Fruit fly (Drosophila melanogaster) whole organism, embryonic: Measurements from ENCODE around the gene CG9886.

Experiments used
- CG10431 ChIP-seq: fragments of 200-800 bp; sonication (Bioruptor generic); optimal IDR thresholded peaks from 3 replicates; lab custom pipeline; 2018; ENCODE audit warnings: missing biosample characterization, mild to moderate bottlenecking, missing genetic modification characterization
- CG10462 ChIP-seq: fragments of 200-800 bp; sonication (Bioruptor generic); optimal IDR thresholded peaks from 2 replicates; lab custom pipeline; 2016; ENCODE audit warnings: missing biosample characterization, missing genetic modification characterization
- CG12299 ChIP-seq: fragments of 200-800 bp; sonication (Bioruptor generic); optimal IDR thresholded peaks from 2 replicates; lab custom pipeline; 2018; ENCODE audit warnings: missing biosample characterization, mild to moderate bottlenecking, missing genetic modification characterization
- CG13894 ChIP-seq: fragments of 200-800 bp; sonication (Bioruptor generic); optimal IDR thresholded peaks from 3 replicates; lab custom pipeline; 2018; ENCODE audit warnings: missing biosample characterization, mild to moderate bottlenecking, missing genetic modification characterization, moderate library complexity
- CG17186 ChIP-seq: fragments of 200-800 bp; sonication (Bioruptor generic); optimal IDR thresholded peaks from 3 replicates; lab custom pipeline; 2017; ENCODE audit warnings: missing biosample characterization, missing genetic modification reagents, missing genetic modification characterization
- CG17361 ChIP-seq: fragments of 200-800 bp; sonication (Bioruptor generic); IDR thresholded peaks from 3 replicates; pipeline ENCODE4 v1.3.6; 2022; ENCODE audit warnings: missing biosample characterization, missing genetic modification characterization
- CG18262 ChIP-seq: fragments of 200-800 bp; optimal IDR thresholded peaks from 3 replicates; lab custom pipeline; 2019; ENCODE audit warnings: missing biosample characterization, mild to moderate bottlenecking, missing genetic modification characterization, moderate library complexity
- CG2712 ChIP-seq: fragments of 200-800 bp; optimal IDR thresholded peaks from 3 replicates; lab custom pipeline; 2019; ENCODE audit warnings: missing biosample characterization, mild to moderate bottlenecking, missing genetic modification characterization, moderate library complexity
- CG2889 ChIP-seq: fragments of 200-800 bp; sonication (Bioruptor generic); IDR thresholded peaks from 3 replicates; pipeline ENCODE4 v1.3.6; 2022; ENCODE audit warnings: missing biosample characterization, missing genetic modification characterization
- CG30020 ChIP-seq: fragments of 200-800 bp; optimal IDR thresholded peaks from 2 replicates; lab custom pipeline; 2019; ENCODE audit warnings: missing biosample characterization, mild to moderate bottlenecking, missing genetic modification characterization, moderate library complexity
- CG31441 ChIP-seq: fragments of 200-800 bp; sonication (Bioruptor generic); IDR thresholded peaks from 2 replicates; pipeline ENCODE4 v1.3.6; 2022; ENCODE audit warnings: missing biosample characterization, missing genetic modification characterization
- CG32772 ChIP-seq: fragments of 200-800 bp; sonication (Bioruptor generic); IDR thresholded peaks from 2 replicates; pipeline ENCODE4 v1.3.6; 2022; ENCODE audit warnings: missing biosample characterization, missing genetic modification characterization
- CG4328 ChIP-seq: fragments of 200-800 bp; sonication (Bioruptor generic); optimal IDR thresholded peaks from 3 replicates; lab custom pipeline; 2017; ENCODE audit warnings: missing biosample characterization, missing genetic modification reagents, missing genetic modification characterization
- CG6254 ChIP-seq: fragments of 200-800 bp; sonication (Bioruptor generic); optimal IDR thresholded peaks from 3 replicates; lab custom pipeline; 2017; ENCODE audit warnings: mild to moderate bottlenecking, missing biosample characterization, missing genetic modification reagents, missing genetic modification characterization
- CG6854 ChIP-seq: fragments of 200-800 bp; sonication (Bioruptor generic); optimal IDR thresholded peaks from 3 replicates; lab custom pipeline; 2017; ENCODE audit warnings: missing biosample characterization, mild to moderate bottlenecking, missing genetic modification characterization
- CG9609 ChIP-seq: fragments of 200-800 bp; sonication (Bioruptor generic); optimal IDR thresholded peaks from 3 replicates; lab custom pipeline; 2016; ENCODE audit warnings: missing biosample characterization, missing genetic modification characterization
- Dfd ChIP-seq, 2 experiments: fragments of >200 bp; optimal IDR thresholded peaks; 2 replicates each; lab custom pipeline; 2017; ENCODE audit warnings: missing biosample characterization in 2 of 2, missing genetic modification characterization in 2 of 2
- Fer3 ChIP-seq: fragments of 200-800 bp; sonication (Bioruptor generic); optimal IDR thresholded peaks from 2 replicates; lab custom pipeline; 2018; ENCODE audit warnings: missing biosample characterization, mild to moderate bottlenecking, missing genetic modification characterization, moderate library complexity
- H15 ChIP-seq: fragments of 200-800 bp; sonication (Bioruptor generic); IDR thresholded peaks from 3 replicates; pipeline ENCODE4 v1.3.6; 2022; ENCODE audit warnings: missing biosample characterization, missing genetic modification characterization
- HLH54F ChIP-seq: fragments of 200-800 bp; sonication (Bioruptor generic); optimal IDR thresholded peaks from 3 replicates; lab custom pipeline; 2016; ENCODE audit warnings: missing biosample characterization, missing genetic modification characterization
- Jarid2 ChIP-seq: fragments of 200-800 bp; sonication (Bioruptor generic); optimal IDR thresholded peaks from 3 replicates; lab custom pipeline; 2017; ENCODE audit warnings: mild to moderate bottlenecking, missing biosample characterization, missing genetic modification reagents, missing genetic modification characterization
- MBD-R2 ChIP-seq: fragments of 200-800 bp; sonication (Bioruptor generic); IDR thresholded peaks from 2 replicates; pipeline ENCODE4 v1.3.6; 2022; ENCODE audit warnings: missing biosample characterization, missing genetic modification characterization
- Meics ChIP-seq: fragments of 200-800 bp; sonication (Bioruptor generic); optimal IDR thresholded peaks from 2 replicates; lab custom pipeline; 2017; ENCODE audit warnings: missing biosample characterization, mild to moderate bottlenecking, missing genetic modification characterization
- Pdp1 ChIP-seq, 2 experiments: fragments of 200-800 bp; sonication (Bioruptor generic); optimal IDR thresholded peaks; 3 replicates each; lab custom pipeline; 2016; ENCODE audit warnings: missing biosample characterization in 2 of 2, missing genetic modification characterization in 2 of 2, mild to moderate bottlenecking in 1 of 2, moderate library complexity in 1 of 2
- Side ChIP-seq: fragments of 200-800 bp; sonication (Bioruptor generic); optimal IDR thresholded peaks from 2 replicates; lab custom pipeline; 2016; ENCODE audit warnings: missing biosample characterization, missing genetic modification characterization
- Sry-β ChIP-seq: fragments of 200-800 bp; sonication (Bioruptor generic); optimal IDR thresholded peaks from 2 replicates; lab custom pipeline; 2018; ENCODE audit warnings: missing biosample characterization, mild to moderate bottlenecking, missing genetic modification characterization, moderate library complexity
- Stat92E ChIP-seq, 3 experiments: fragments of >200 bp in 2 of 3; fragments of 200-800 bp in 1 of 3; sonication (Bioruptor generic) in 1 of 3; optimal IDR thresholded peaks; 2 replicates each; lab custom pipeline; 2017 to 2019; ENCODE audit warnings: missing biosample characterization in 3 of 3, missing genetic modification characterization in 3 of 3, mild to moderate bottlenecking in 1 of 3, moderate library complexity in 1 of 3
- ab ChIP-seq: fragments of 200-800 bp; sonication (Bioruptor generic); optimal IDR thresholded peaks from 2 replicates; lab custom pipeline; 2016; ENCODE audit warnings: missing biosample characterization, missing genetic modification characterization
- ara ChIP-seq: fragments of 200-800 bp; sonication (Bioruptor generic); IDR thresholded peaks from 2 replicates; pipeline ENCODE4 v1.3.6; 2022; ENCODE audit warnings: missing biosample characterization, missing genetic modification characterization
- br ChIP-seq: fragments of >200 bp; optimal IDR thresholded peaks from 2 replicates; lab custom pipeline; 2017
- btn ChIP-seq: fragments of 200-800 bp; sonication (Bioruptor generic); optimal IDR thresholded peaks from 2 replicates; lab custom pipeline; 2016; ENCODE audit warnings: missing biosample characterization, missing genetic modification characterization
- croc ChIP-seq: fragments of 200-800 bp; sonication (Bioruptor generic); conservative IDR thresholded peaks from 3 replicates; pipeline ENCODE4 v1.3.6; 2022; ENCODE audit warnings: missing biosample characterization, missing genetic modification characterization
- dmrt99B ChIP-seq: fragments of 200-800 bp; sonication (Bioruptor generic); optimal IDR thresholded peaks from 2 replicates; lab custom pipeline; 2018; ENCODE audit warnings: missing biosample characterization, mild to moderate bottlenecking, missing genetic modification characterization, moderate library complexity
- ems ChIP-seq: fragments of 200-800 bp; sonication (Bioruptor generic); optimal IDR thresholded peaks from 3 replicates; lab custom pipeline; 2016; ENCODE audit warnings: missing biosample characterization, missing genetic modification characterization
- en ChIP-seq: fragments of 200-800 bp; sonication (Bioruptor generic); optimal IDR thresholded peaks from 2 replicates; lab custom pipeline; 2016; ENCODE audit warnings: missing biosample characterization, missing genetic modification characterization
- gcm2 ChIP-seq: fragments of 200-800 bp; sonication (Bioruptor generic); optimal IDR thresholded peaks from 2 replicates; lab custom pipeline; 2016; ENCODE audit warnings: missing biosample characterization, missing genetic modification characterization
- gem ChIP-seq: fragments of 200-800 bp; sonication (Bioruptor generic); optimal IDR thresholded peaks from 2 replicates; lab custom pipeline; 2019; ENCODE audit warnings: missing biosample characterization, mild to moderate bottlenecking, missing genetic modification characterization, moderate library complexity
- hbn ChIP-seq: fragments of 200-800 bp; sonication (Bioruptor generic); IDR thresholded peaks from 2 replicates; pipeline ENCODE4 v1.3.6; 2022; ENCODE audit warnings: missing biosample characterization, missing genetic modification characterization; ENCODE audit not compliant: partially characterized antibody
- hth ChIP-seq: fragments of >200 bp; optimal IDR thresholded peaks from 2 replicates; lab custom pipeline; 2017; ENCODE audit warnings: inconsistent platforms
- kay ChIP-seq: fragments of 200-800 bp; sonication (Bioruptor generic); optimal IDR thresholded peaks from 2 replicates; lab custom pipeline; 2016; ENCODE audit warnings: missing biosample characterization, missing genetic modification characterization
- lab ChIP-seq: fragments of 200-800 bp; sonication (Bioruptor generic); optimal IDR thresholded peaks from 3 replicates; lab custom pipeline; 2017; ENCODE audit warnings: missing biosample characterization, missing genetic modification characterization, mild to moderate bottlenecking, moderate library complexity, missing genetic modification reagents
- pan ChIP-seq, 4 experiments: fragments of >200 bp in 3 of 4; fragments of 200-800 bp in 1 of 4; sonication (Bioruptor generic) in 1 of 4; optimal IDR thresholded peaks in 3 of 4; IDR thresholded peaks in 1 of 4; 2 replicates each; pipeline versions ENCODE4 v1.3.6 to Lab custom; 2017 to 2022; ENCODE audit warnings: missing biosample characterization in 2 of 4, missing genetic modification characterization in 2 of 4, mixed read lengths in 1 of 4
- pb ChIP-seq: fragments of 200-800 bp; sonication (Bioruptor generic); optimal IDR thresholded peaks from 3 replicates; lab custom pipeline; 2016; ENCODE audit warnings: missing biosample characterization, missing genetic modification characterization
- repo ChIP-seq: fragments of 200-800 bp; sonication (Bioruptor generic); optimal IDR thresholded peaks from 2 replicates; lab custom pipeline; 2016; ENCODE audit warnings: missing biosample characterization, missing genetic modification characterization
- rib ChIP-seq: fragments of 200-800 bp; sonication (Bioruptor generic); IDR thresholded peaks from 2 replicates; pipeline ENCODE4 v1.3.6; 2022; ENCODE audit warnings: missing biosample characterization, missing genetic modification characterization
- shn ChIP-seq: fragments of 200-800 bp; sonication (Bioruptor generic); optimal IDR thresholded peaks from 3 replicates; lab custom pipeline; 2016; ENCODE audit warnings: missing biosample characterization, missing genetic modification characterization
- sob ChIP-seq: fragments of 200-800 bp; sonication (Bioruptor generic); IDR thresholded peaks from 2 replicates; pipeline ENCODE4 v1.3.6; 2022; ENCODE audit warnings: missing biosample characterization, missing genetic modification characterization
- stwl ChIP-seq: fragments of 200-800 bp; sonication (Bioruptor generic); optimal IDR thresholded peaks from 3 replicates; lab custom pipeline; 2018; ENCODE audit warnings: missing biosample characterization, mild to moderate bottlenecking, missing genetic modification characterization, moderate library complexity
- sug ChIP-seq: fragments of 200-800 bp; optimal IDR thresholded peaks from 2 replicates; lab custom pipeline; 2019; ENCODE audit warnings: missing biosample characterization, mild to moderate bottlenecking, missing genetic modification characterization, moderate library complexity
- wor ChIP-seq: fragments of 200-800 bp; sonication (Bioruptor generic); IDR thresholded peaks from 2 replicates; pipeline ENCODE4 v1.3.6; 2022; ENCODE audit warnings: missing biosample characterization, missing genetic modification characterization
- zfh1 ChIP-seq: fragments of 200-800 bp; sonication (Bioruptor generic); IDR thresholded peaks from 3 replicates; pipeline ENCODE4 v1.3.6; 2022; ENCODE audit warnings: missing biosample characterization, missing genetic modification characterization

The CG9886 gene

dm6 chr2L:2380805-2381204 is 39.8 kb upstream of the CG9886 start, which contains the start of gene Eogt (continued):
- TF ChIP-seq hth (lab: Kevin White, UChicago) (no peak), kay (GFP tag; lab: Kevin White, UChicago) (peak; percentile 84), pan (optimal IDR thresholded peaks at IDR 0.05; lab: Kevin White, UChicago) (no peak), pan (GFP tag; optimal IDR thresholded peaks at IDR 0.05 in 1 of 2, IDR thresholded peaks at IDR 0.05 in 1 of 2) (peak in 1 of 2 experiments; percentile 98), CG31441 (GFP tag; lab: Robert Waterston, UW) (peak; percentile 86), CG10431 (GFP tag; lab: Kevin White, UChicago) (peak; percentile 67), CG6254 (peak; percentile 78), Side (peak; percentile 58), lab (peak; percentile 90), H15 (GFP tag; lab: Robert Waterston, UW) (peak; percentile 95), ab (GFP tag; lab: Kevin White, UChicago) (peak; percentile 53), zfh1 (GFP tag; lab: Robert Waterston, UW) (peak; percentile 98), wor (GFP tag; lab: Robert Waterston, UW) (peak; percentile 96), CG9609 (GFP tag; lab: Kevin White, UChicago) (peak; percentile 64), sob (GFP tag; lab: Robert Waterston, UW) (peak; percentile 96), en (GFP tag; lab: Kevin White, UChicago) (peak; percentile 25), croc (peak; percentile 97), CG12299 (tag; lab: Kevin White, UChicago) (peak; percentile 88), gcm2 (GFP tag; lab: Kevin White, UChicago) (peak; percentile 79), CG17361 (peak; percentile 90), rib (peak; percentile 95), CG32772 (GFP tag; lab: Robert Waterston, UW) (peak; percentile 97), gem (tag; lab: Kevin White, UChicago) (peak; percentile 98), btn (GFP tag; lab: Kevin White, UChicago) (no peak), repo (peak; percentile 20), stwl (tag; lab: Kevin White, UChicago) (peak; percentile 72), CG10462 (GFP tag; lab: Kevin White, UChicago) (peak; percentile 90), CG4328 (GFP tag; lab: Kevin White, UChicago) (peak; percentile 60), Dfd (GFP tag; optimal IDR thresholded peaks at IDR 0.05; lab: Kevin White, UChicago) (peak in 1 of 2 experiments; percentile 63), ems (GFP tag; lab: Kevin White, UChicago) (peak; percentile 80), ara (GFP tag; lab: Robert Waterston, UW) (peak; percentile 98), Stat92E (GFP tag; optimal IDR thresholded peaks at IDR 0.05; lab: Kevin White, UChicago) (peak in 1 of 3 experiments; percentile 79), hbn (GFP tag; lab: Robert Waterston, UW) (no peak), sug (peak; percentile 85), shn (GFP tag; lab: Kevin White, UChicago) (peak; percentile 57), HLH54F (GFP tag; lab: Kevin White, UChicago) (peak; percentile 67), CG2889 (GFP tag; lab: Robert Waterston, UW) (peak; percentile 94), Fer3 (tag; lab: Kevin White, UChicago) (peak; percentile 89), CG2712 (tag; lab: Kevin White, UChicago) (peak; percentile 95), CG6854 (GFP tag; lab: Kevin White, UChicago) (peak; percentile 51), CG18262 (peak; percentile 93), dmrt99B (tag; lab: Kevin White, UChicago) (peak; percentile 90), MBD-R2 (GFP tag; lab: Robert Waterston, UW) (peak; percentile 95), Sry-β (GFP tag; lab: Kevin White, UChicago) (peak; percentile 38), CG13894 (peak; percentile 85), Meics (peak; percentile 87), pb (no peak), CG30020 (peak; percentile 76), br (no peak), Pdp1 (GFP tag; optimal IDR thresholded peaks at IDR 0.05; lab: Kevin White, UChicago) (peak; percentile 82 to 85), Jarid2 (GFP tag; lab: Kevin White, UChicago) (peak; percentile 47), CG17186 (GFP tag; lab: Kevin White, UChicago) (peak; percentile 64)
